Fruit fly (Drosophila melanogaster): ENCODE data around the gene CG13855.

CG13855 gene

dm6 chr3R:22368777-22369214 is 36.9 kb upstream of the CG13855 start (continued):
- TF ChIP-seq CG8359 (GFP tag; optimal IDR thresholded peaks at IDR 0.05; ENCODE audit: borderline replicate concordance) (peak; percentile 19), D19B (GFP tag; optimal IDR thresholded peaks at IDR 0.05) (peak; percentile 94), tio (GFP tag; optimal IDR thresholded peaks at IDR 0.05) (peak; percentile 57), CG11247 (GFP tag; IDR thresholded peaks at IDR 0.05) (peak; percentile 54; the same call in 1 of the 2 replicates), CG1647 (GFP tag; optimal IDR thresholded peaks at IDR 0.05) (peak; percentile 24), onecut (GFP tag; IDR thresholded peaks at IDR 0.05) (peak; percentile 38; the same call in 1 of the 2 replicates), Adf1 (GFP tag; IDR thresholded peaks at IDR 0.05) (peak; percentile 61), Hr51 (GFP tag; optimal IDR thresholded peaks at IDR 0.05) (peak; percentile 34 to 65), CG15514 (GFP tag; optimal IDR thresholded peaks at IDR 0.05) (peak; percentile 48), Max (GFP tag; optimal IDR thresholded peaks at IDR 0.05) (no peak), CG2120 (GFP tag; optimal IDR thresholded peaks at IDR 0.05) (peak; percentile 79), CG9215 (GFP tag; IDR thresholded peaks at IDR 0.05) (peak; percentile 73), Lim3 (GFP tag; IDR thresholded peaks at IDR 0.05) (peak; percentile 31; the same call in 1 of the 2 replicates), zfh1 (GFP tag; IDR thresholded peaks at IDR 0.05) (peak; percentile 65; the same call in 2 of the 3 replicates), bsh (GFP tag; optimal IDR thresholded peaks at IDR 0.05) (peak in 1 of 2 experiments; percentile 38), wdn (GFP tag; IDR thresholded peaks at IDR 0.05) (peak; percentile 72), ci (GFP tag; IDR thresholded peaks at IDR 0.05) (peak; percentile 84), NK7.1 (GFP tag; optimal IDR thresholded peaks at IDR 0.05) (peak; percentile 57), CG9727 (GFP tag; optimal IDR thresholded peaks at IDR 0.05) (peak; percentile 74), cad (GFP tag; optimal IDR thresholded peaks at IDR 0.05) (no peak), dati (GFP tag; IDR thresholded peaks at IDR 0.05) (no peak), CG7786 (GFP tag; optimal IDR thresholded peaks at IDR 0.05) (no peak), CrebB (tag; optimal IDR thresholded peaks at IDR 0.05) (no peak), Ets97D (GFP tag; optimal IDR thresholded peaks at IDR 0.05) (no peak), CG14441 (GFP tag; IDR thresholded peaks at IDR 0.05) (peak; percentile 78), CG2116 (GFP tag; optimal IDR thresholded peaks at IDR 0.05) (peak; percentile 14), Hsf (GFP tag; optimal IDR thresholded peaks at IDR 0.05) (peak; percentile 37), CG34422 (GFP tag; IDR thresholded peaks at IDR 0.05) (peak; percentile 68), CG4730 (GFP tag; IDR thresholded peaks at IDR 0.05) (peak; percentile 63), croc (GFP tag; conservative IDR thresholded peaks at IDR 0.05) (peak; percentile 28; the same call in 2 of the 3 replicates), B-H2 (GFP tag; optimal IDR thresholded peaks at IDR 0.05) (peak; percentile 36), lilli (GFP tag; optimal IDR thresholded peaks at IDR 0.05) (peak; percentile 66), CG9932 (GFP tag; IDR thresholded peaks at IDR 0.05) (peak; percentile 82), BEAF-32 (GFP tag; optimal IDR thresholded peaks at IDR 0.05) (no peak), H2.0 (GFP tag; IDR thresholded peaks at IDR 0.05) (peak; percentile 83), Mrtf (GFP tag; IDR thresholded peaks at IDR 0.05) (peak; percentile 55; the same call in 2 of the 3 replicates), CG5953 (GFP tag; IDR thresholded peaks at IDR 0.05) (0 out of 2 replicates have a peak, but pooled peaks have one; percentile 46), CG2712 (tag; optimal IDR thresholded peaks at IDR 0.05) (peak; percentile 64), CG5245 (GFP tag; optimal IDR thresholded peaks at IDR 0.05) (peak; percentile 32), CG10209 (GFP tag; optimal IDR thresholded peaks at IDR 0.05) (peak; percentile 64), gcm2 (GFP tag; optimal IDR thresholded peaks at IDR 0.05) (peak; percentile 5), CG14014 (GFP tag; IDR thresholded peaks at IDR 0.05) (peak; percentile 81), CG32767 (GFP tag; IDR thresholded peaks at IDR 0.05) (peak; percentile 60), CG11695 (GFP tag; IDR thresholded peaks at IDR 0.05) (peak; percentile 61; the same call in 2 of the 3 replicates), peb (GFP tag; IDR thresholded peaks at IDR 0.05) (0 out of 2 replicates have a peak, but pooled peaks have one; percentile 39), ara (GFP tag; IDR thresholded peaks at IDR 0.05) (peak; percentile 46), Camta (GFP tag; optimal IDR thresholded peaks at IDR 0.05) (peak; percentile 61), Drgx (GFP tag; IDR thresholded peaks at IDR 0.05) (peak; percentile 62), stwl (tag; optimal IDR thresholded peaks at IDR 0.05) (no peak), Lhr (GFP tag; optimal IDR thresholded peaks at IDR 0.05) (no peak), cas (GFP tag; IDR thresholded peaks at IDR 0.05) (0 out of 2 replicates have a peak, but pooled peaks have one; percentile 40)
